Fruit fly (Drosophila melanogaster) S2 (cell line): Measurements from ENCODE around the gene CG34280.

Experiments
- CG8478 ChIP-seq: fragments of >200 bp; optimal IDR thresholded peaks from 2 replicates; lab custom pipeline; 2018
- CTCF ChIP-seq, 2 experiments: fragments of >200 bp; optimal IDR thresholded peaks; 2 replicates each; lab custom pipeline; 2018

DNA sequence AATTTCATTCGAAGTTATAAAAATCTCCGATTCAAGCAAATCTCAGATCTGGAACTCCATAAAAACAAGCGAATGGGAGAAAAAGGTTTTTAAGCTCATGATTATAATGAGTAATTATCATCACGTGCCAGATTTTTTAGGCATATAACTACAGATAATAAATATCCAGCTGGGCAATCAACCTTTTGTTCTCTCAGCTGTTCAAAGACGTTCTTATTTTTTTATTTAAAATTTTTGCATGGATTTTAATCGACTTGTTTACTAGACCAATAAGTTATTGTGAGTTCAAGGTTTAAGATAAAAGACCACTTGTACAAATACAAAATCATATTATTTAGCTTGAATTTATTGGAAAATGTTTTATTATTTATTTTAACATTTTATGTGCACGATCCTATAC is 637 bp upstream of the CG34280 start:
- TF ChIP-seq CTCF (optimal IDR thresholded peaks at IDR 0.05; lab: Kevin White, UChicago) (no peak), CG8478 (no peak)
